Worm (Caenorhabditis elegans) whole organism, L4 larva: ENCODE measurements around the gene F49H6.17.

Experiments used
- D1046.2 ChIP-seq: fragments of 200-800 bp; sonication (Bioruptor generic); IDR thresholded peaks from 2 replicates; pipeline ENCODE4 v1.3.6; 2022; ENCODE audit warnings: missing genetic modification characterization, missing compliant biosample characterization
- F10B5.3 ChIP-seq: sonication (generic microtip); optimal IDR thresholded peaks from 2 replicates; lab custom pipeline; 2016; ENCODE audit warnings: mild to moderate bottlenecking, missing genetic modification characterization, missing compliant biosample characterization
- T26A8.4 ChIP-seq: fragments of 200-800 bp; sonication (Bioruptor generic); IDR thresholded peaks from 2 replicates; pipeline ENCODE4 v1.3.6; 2022; ENCODE audit warnings: missing genetic modification characterization, missing compliant biosample characterization
- Y5F2A.4 ChIP-seq: fragments of 200-800 bp; sonication (Bioruptor generic); optimal IDR thresholded peaks from 2 replicates; lab custom pipeline; 2018; ENCODE audit warnings: mild to moderate bottlenecking, missing genetic modification characterization, missing compliant biosample characterization
- Y75B8A.6 ChIP-seq: fragments of 200-800 bp; sonication (Bioruptor generic); IDR thresholded peaks from 2 replicates; pipeline ENCODE4 v1.3.6; 2022; ENCODE audit warnings: missing genetic modification reagents, missing genetic modification characterization, missing compliant biosample characterization
- ZK546.5 ChIP-seq, 2 experiments: sonication (generic microtip); optimal IDR thresholded peaks; 2 replicates each; lab custom pipeline; 2017; ENCODE audit warnings: missing biosample characterization in 2 of 2, missing genetic modification characterization in 2 of 2
- aly-2 ChIP-seq: sonication (generic microtip); optimal IDR thresholded peaks from 2 replicates; lab custom pipeline; 2018; ENCODE audit warnings: missing biosample characterization, missing genetic modification characterization
- attf-4 ChIP-seq: sonication (generic microtip); optimal IDR thresholded peaks from 3 replicates; lab custom pipeline; 2017; ENCODE audit warnings: missing biosample characterization, missing genetic modification characterization
- ceh-44 ChIP-seq: fragments of 200-800 bp; sonication (Bioruptor generic); IDR thresholded peaks from 2 replicates; pipeline ENCODE4 v1.3.6; 2022; ENCODE audit warnings: missing genetic modification reagents, missing genetic modification characterization, missing compliant biosample characterization
- ceh-82 ChIP-seq: sonication (generic microtip); optimal IDR thresholded peaks from 2 replicates; lab custom pipeline; 2017; ENCODE audit warnings: missing biosample characterization, missing genetic modification characterization
- daf-12 ChIP-seq: fragments of 150-350 bp; optimal IDR thresholded peaks from 2 replicates; lab custom pipeline; 2014; ENCODE audit warnings: missing biosample characterization, missing genetic modification reagents, missing genetic modification characterization
- daf-19 ChIP-seq: fragments of 200-800 bp; sonication (Bioruptor generic); conservative IDR thresholded peaks from 2 replicates; pipeline ENCODE4 v1.3.6; 2022; ENCODE audit warnings: missing genetic modification characterization, missing compliant biosample characterization
- dmd-6 ChIP-seq: fragments of 200-800 bp; sonication (Bioruptor generic); IDR thresholded peaks from 2 replicates; pipeline ENCODE4 v1.3.6; 2022; ENCODE audit warnings: missing genetic modification reagents, missing genetic modification characterization, missing compliant biosample characterization
- dmd-8 ChIP-seq: fragments of 200-800 bp; sonication (Bioruptor generic); IDR thresholded peaks from 2 replicates; pipeline ENCODE4 v1.3.6; 2022; ENCODE audit warnings: missing genetic modification characterization, missing compliant biosample characterization
- dmd-9 ChIP-seq: fragments of 200-800 bp; sonication (Bioruptor generic); IDR thresholded peaks from 2 replicates; pipeline ENCODE4 v1.3.6; 2022; ENCODE audit warnings: missing genetic modification reagents, missing genetic modification characterization, missing compliant biosample characterization
- gei-8 ChIP-seq: fragments of 200-800 bp; sonication (Bioruptor generic); optimal IDR thresholded peaks from 2 replicates; lab custom pipeline; 2018; ENCODE audit warnings: mild to moderate bottlenecking, missing genetic modification characterization, missing compliant biosample characterization
- hif-1 ChIP-seq, 2 experiments: sonication (generic microtip); optimal IDR thresholded peaks; 2 replicates each; lab custom pipeline; 2016 to 2017; ENCODE audit warnings: missing compliant biosample characterization in 2 of 2, missing genetic modification characterization in 2 of 2, missing genetic modification reagents in 2 of 2, missing genotype in 2 of 2, mild to moderate bottlenecking in 1 of 2
- hlh-11 ChIP-seq: fragments of 200-800 bp; sonication (Bioruptor generic); optimal IDR thresholded peaks from 2 replicates; lab custom pipeline; 2018; ENCODE audit warnings: mild to moderate bottlenecking, missing genetic modification characterization, missing compliant biosample characterization
- jun-1 ChIP-seq: fragments of 150-350 bp; optimal IDR thresholded peaks from 2 replicates; lab custom pipeline; 2014; ENCODE audit warnings: missing biosample characterization, missing genetic modification reagents, missing genetic modification characterization
- lin-13 ChIP-seq: fragments of 150-350 bp; optimal IDR thresholded peaks from 2 replicates; lab custom pipeline; 2014; ENCODE audit warnings: missing biosample characterization, missing genetic modification reagents, missing genetic modification characterization
- lin-15B ChIP-seq: fragments of 150-350 bp; sonication (generic microtip); optimal IDR thresholded peaks from 3 replicates; lab custom pipeline; 2014; ENCODE audit warnings: missing biosample characterization, missing genetic modification characterization
- madf-5 ChIP-seq, 2 experiments: fragments of 200-800 bp; sonication (Bioruptor generic); IDR thresholded peaks; 2 replicates each; pipeline ENCODE4 v1.3.6; 2022; ENCODE audit warnings: missing compliant biosample characterization in 2 of 2, missing genetic modification characterization in 2 of 2
- mep-1 ChIP-seq: fragments of 150-350 bp; sonication (generic microtip); optimal IDR thresholded peaks from 3 replicates; lab custom pipeline; 2014; ENCODE audit warnings: missing biosample characterization, missing genetic modification characterization
- mes-2 ChIP-seq: sonication (generic microtip); optimal IDR thresholded peaks from 2 replicates; lab custom pipeline; 2016; ENCODE audit warnings: missing genotype, mild to moderate bottlenecking, missing genetic modification characterization, missing compliant biosample characterization; ENCODE audit not compliant: poor library complexity, severe bottlenecking
- nhr-111 ChIP-seq: fragments of 200-800 bp; sonication (Bioruptor generic); optimal IDR thresholded peaks from 2 replicates; lab custom pipeline; 2018; ENCODE audit warnings: mild to moderate bottlenecking, missing genetic modification characterization, missing compliant biosample characterization
- nhr-41 ChIP-seq: fragments of 200-800 bp; sonication (Bioruptor generic); IDR thresholded peaks from 2 replicates; pipeline ENCODE4 v1.3.6; 2022; ENCODE audit warnings: missing genetic modification reagents, missing genetic modification characterization, missing compliant biosample characterization
- nhr-76 ChIP-seq: fragments of 150-350 bp; optimal IDR thresholded peaks from 2 replicates; lab custom pipeline; 2014; ENCODE audit warnings: missing biosample characterization, missing genetic modification characterization
- nhr-77 ChIP-seq: fragments of 150-350 bp; optimal IDR thresholded peaks from 2 replicates; lab custom pipeline; 2014; ENCODE audit warnings: missing biosample characterization, missing genetic modification characterization
- pha-4 ChIP-seq, 2 experiments: fragments of 150-350 bp in 1 of 2; fragments of 200-800 bp in 1 of 2; sonication (Bioruptor generic) in 1 of 2; IDR thresholded peaks in 1 of 2; optimal IDR thresholded peaks in 1 of 2; 2 replicates each; pipeline versions ENCODE4 v1.3.6 to Lab custom; 2014 to 2022; ENCODE audit warnings: missing genetic modification characterization in 2 of 2, missing genetic modification reagents in 2 of 2, missing biosample characterization in 1 of 2, missing compliant biosample characterization in 1 of 2
- pqm-1 ChIP-seq: sonication (generic microtip); optimal IDR thresholded peaks from 2 replicates; lab custom pipeline; 2017; ENCODE audit warnings: missing biosample characterization, missing genetic modification characterization
- saeg-2 ChIP-seq: fragments of 200-800 bp; sonication (Bioruptor generic); IDR thresholded peaks from 2 replicates; pipeline ENCODE4 v1.3.6; 2022; ENCODE audit warnings: missing genetic modification reagents, missing genetic modification characterization, missing compliant biosample characterization
- spr-1 ChIP-seq: sonication (generic microtip); optimal IDR thresholded peaks from 2 replicates; lab custom pipeline; 2016; ENCODE audit warnings: mild to moderate bottlenecking, missing genetic modification characterization, missing compliant biosample characterization
- tag-97 ChIP-seq: fragments of 200-800 bp; sonication (Bioruptor generic); IDR thresholded peaks from 2 replicates; pipeline ENCODE4 v1.3.6; 2022; ENCODE audit warnings: missing genetic modification characterization, missing compliant biosample characterization
- unc-130 ChIP-seq: sonication (generic microtip); optimal IDR thresholded peaks from 2 replicates; lab custom pipeline; 2016; ENCODE audit warnings: missing genetic modification reagents, missing genetic modification characterization, missing compliant biosample characterization
- unc-39 ChIP-seq: sonication (generic microtip); optimal IDR thresholded peaks from 2 replicates; lab custom pipeline; 2017; ENCODE audit warnings: missing biosample characterization, missing genetic modification characterization
- unc-62 ChIP-seq, 3 experiments: fragments of 150-350 bp in 1 of 3; sonication (generic microtip); optimal IDR thresholded peaks in 2 of 3; peaks in 1 of 3; 1 replicate in 1 of 3; 2 replicates in 2 of 3; lab custom pipeline; 2014 to 2017; ENCODE audit warnings: missing biosample characterization in 3 of 3, missing genetic modification characterization in 3 of 3, missing genetic modification reagents in 3 of 3, missing genotype in 1 of 3
- vab-7 ChIP-seq: fragments of 200-800 bp; sonication (Bioruptor generic); IDR thresholded peaks from 2 replicates; pipeline ENCODE4 v1.3.6; 2022; ENCODE audit warnings: missing genetic modification reagents, missing genetic modification characterization, missing compliant biosample characterization
- zag-1 ChIP-seq: fragments of 150-350 bp; optimal IDR thresholded peaks from 2 replicates; lab custom pipeline; 2014; ENCODE audit warnings: missing biosample characterization, missing genetic modification characterization
- zfp-2 ChIP-seq: sonication (generic microtip); optimal IDR thresholded peaks from 2 replicates; lab custom pipeline; 2016; ENCODE audit warnings: mild to moderate bottlenecking, missing genetic modification characterization, missing compliant biosample characterization
- zfp-3 ChIP-seq: fragments of 200-800 bp; sonication (Bioruptor generic); conservative IDR thresholded peaks from 2 replicates; pipeline ENCODE4 v1.3.6; 2022; ENCODE audit warnings: missing genetic modification reagents, missing genetic modification characterization, missing compliant biosample characterization

F49H6.17 gene

ce11 chrV:17019690-17020089, at the start of gene F49H6.17:
TSS of gene F49H6.17 (plus strand) at chrV:17019990.
- TF ChIP-seq mes-2 = no peak
- no peak for TF ChIP-seq unc-130 (GFP tag; lab: Kevin White, UChicago)
- TF ChIP-seq pqm-1 (tag; lab: Kevin White, UChicago) = no peak

DNA sequence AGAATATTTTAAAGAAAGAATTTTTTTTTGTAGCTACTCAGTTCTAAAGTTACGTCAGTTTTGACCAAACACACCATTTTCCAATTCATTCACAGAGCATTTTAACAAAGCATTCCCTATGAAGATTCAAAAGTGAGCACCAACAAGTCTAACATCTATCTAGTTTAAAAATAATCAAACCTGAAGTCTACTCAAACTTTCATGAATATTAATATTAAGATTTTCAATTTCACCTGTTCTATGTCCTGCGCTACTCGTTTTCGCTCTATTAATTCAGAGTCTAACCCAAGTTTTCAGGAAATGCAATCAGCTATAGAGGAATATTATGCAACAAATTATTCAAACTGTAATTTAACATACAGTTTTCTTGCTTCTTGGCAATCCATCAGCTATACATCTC, 47.7 kb upstream of the F49H6.17 start, which contains the start of gene srh-119:
TSS of gene srh-119 (plus strand) at position 301 of the 400 bp plus-strand sequence.
- TF ChIP-seq nhr-76 (tag; lab: Kevin White, UChicago) (no peak), dmd-8 (no peak), dmd-6 (GFP tag; lab: Robert Waterston, UW) (no peak), jun-1 (tag; lab: Kevin White, UChicago) (no peak), Y5F2A.4 (GFP tag; lab: Kevin White, UChicago) (no peak), ZK546.5 (tag; optimal IDR thresholded peaks at IDR 0.05; lab: Kevin White, UChicago) (no peak), hif-1 (tag; optimal IDR thresholded peaks at IDR 0.05; lab: Kevin White, UChicago) (no peak), zag-1 (no peak), F10B5.3 (no peak), pha-4 (GFP tag; IDR thresholded peaks at IDR 0.05; lab: Robert Waterston, UW) (no peak), pha-4 (tag; optimal IDR thresholded peaks at IDR 0.05; lab: Kevin White, UChicago) (no peak), spr-1 (tag; lab: Kevin White, UChicago) (no peak), hlh-11 (no peak), gei-8 (GFP tag; lab: Kevin White, UChicago) (no peak), nhr-77 (tag; lab: Kevin White, UChicago) (no peak), madf-5 (GFP tag; IDR thresholded peaks at IDR 0.05; lab: Robert Waterston, UW) (no peak), ceh-82 (no peak), lin-13 (GFP tag; lab: Kevin White, UChicago) (no peak)

- TF ChIP-seq zfp-3 (GFP tag; lab: Robert Waterston, UW) (no peak), daf-19 (GFP tag; lab: Robert Waterston, UW) (no peak), jun-1 (tag; lab: Kevin White, UChicago) (no peak), zfp-2 (tag; lab: Kevin White, UChicago) (no peak), unc-39 (tag; lab: Kevin White, UChicago) (no peak), unc-62 (GFP tag; optimal IDR thresholded peaks at IDR 0.05 in 1 of 2; lab: Kevin White, UChicago) (peak in 1 of 2 experiments; percentile 91), unc-62 (tag; optimal IDR thresholded peaks at IDR 0.05; lab: Kevin White, UChicago) (no peak)
These were observed 46.5 kb upstream of the F49H6.17 start for ce11 chrV:16973338-16973737.

DNA sequence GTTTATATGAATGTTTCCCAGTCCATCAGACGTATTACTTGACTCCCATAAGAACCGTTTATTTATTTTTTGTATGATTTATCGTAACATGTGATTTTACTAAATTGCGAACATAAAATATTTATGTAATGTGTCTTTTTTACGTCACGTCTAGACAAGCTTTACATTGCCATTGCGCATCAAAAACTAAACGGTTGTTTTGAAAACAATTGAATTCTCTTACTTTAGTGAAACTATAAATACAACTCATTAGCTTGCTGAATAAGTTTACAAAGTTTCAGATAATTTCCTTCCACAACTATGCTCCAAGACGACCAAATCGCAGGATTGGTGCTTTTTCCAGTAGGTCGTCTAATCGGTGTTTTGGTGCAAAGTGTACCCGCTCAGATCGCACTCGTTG, 44.9 kb upstream of the F49H6.17 start, which contains the start of gene srx-54:
TSS of gene srx-54 (plus strand) at position 301 of the 400 bp plus-strand sequence.
- TF ChIP-seq dmd-9 (GFP tag; lab: Robert Waterston, UW) (no peak), D1046.2 (GFP tag; lab: Robert Waterston, UW) (no peak), vab-7 (no peak), attf-4 (tag; lab: Kevin White, UChicago) (no peak), ceh-44 (GFP tag; lab: Robert Waterston, UW) (no peak), nhr-111 (GFP tag; lab: Kevin White, UChicago) (no peak), unc-39 (tag; lab: Kevin White, UChicago) (no peak), nhr-41 (GFP tag; lab: Robert Waterston, UW) (no peak), T26A8.4 (GFP tag; lab: Robert Waterston, UW) (no peak), tag-97 (no peak), mep-1 (tag; lab: Kevin White, UChicago) (no peak), pqm-1 (tag; lab: Kevin White, UChicago) (no peak), lin-13 (GFP tag; lab: Kevin White, UChicago) (no peak), saeg-2 (no peak), aly-2 (tag; lab: Kevin White, UChicago) (no peak), daf-12 (tag; lab: Kevin White, UChicago) (no peak), Y75B8A.6 (GFP tag; lab: Robert Waterston, UW) (no peak), lin-15B (no peak)
